Worm (Caenorhabditis elegans): ENCODE measurements around the gene mlt-3.

DNA sequence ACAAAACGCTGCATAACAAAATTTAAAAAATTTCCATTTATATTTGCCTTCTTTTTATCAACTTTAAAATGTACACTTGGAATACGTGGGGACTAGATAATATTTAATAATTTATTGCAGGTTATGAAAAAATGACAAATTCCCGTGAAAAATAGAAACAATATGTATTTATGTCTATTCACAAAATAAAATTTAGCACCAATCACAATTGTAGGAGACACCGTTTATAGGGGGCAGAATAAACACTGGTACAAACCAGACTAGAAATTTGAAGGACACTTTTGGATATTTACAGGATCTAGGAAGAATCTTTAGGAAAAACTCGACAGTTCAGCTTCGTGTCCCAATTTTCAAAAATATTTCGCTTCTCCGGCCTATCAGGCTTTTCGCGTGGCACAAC, 43.5 kb upstream of the mlt-3 start, which contains the start of gene C42C1.3:
- no peak for TF ChIP-seq dao-5 (tag; optimal IDR thresholded peaks at IDR 0.05)
- TF ChIP-seq him-1 (tag; optimal IDR thresholded peaks at IDR 0.05) = no peak

Data from whole organism, L4/young adult.